Fruit fly (Drosophila melanogaster): ENCODE results near the gene rdx.

The rdx gene

DNA sequence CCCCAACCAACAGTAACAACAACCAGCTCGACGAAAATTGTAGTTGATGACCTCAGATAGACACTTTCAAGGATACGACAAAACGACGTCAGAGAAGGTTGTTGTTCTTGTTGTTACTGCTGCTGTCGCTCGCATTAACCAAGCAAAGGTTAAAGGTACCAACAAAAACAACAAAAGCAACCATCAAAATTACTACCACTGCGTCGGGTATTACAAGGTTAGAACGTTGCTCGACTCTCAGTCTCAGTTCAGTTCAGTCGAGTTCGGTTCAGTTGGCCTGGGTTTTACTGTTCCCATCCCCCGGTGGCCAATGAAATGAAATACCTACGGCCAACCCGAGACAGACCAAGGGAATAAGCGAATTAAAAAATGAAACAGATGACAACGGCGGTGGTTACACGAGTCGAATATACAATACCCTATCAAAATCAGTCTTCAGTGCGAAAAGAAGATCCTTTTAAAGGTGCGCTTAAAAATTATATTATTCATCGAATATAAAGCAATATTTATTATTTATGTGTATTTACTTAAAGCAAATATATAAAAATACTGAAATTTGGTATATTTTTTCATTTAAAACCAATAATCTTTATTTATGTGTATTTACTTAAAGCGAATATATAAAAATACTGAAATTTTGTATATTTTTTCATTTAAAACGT, 17.9 kb downstream of the rdx start (continued):
- TF ChIP-seq pfk (GFP tag; optimal IDR thresholded peaks at IDR 0.05) (peak; percentile 87), Adf1 (GFP tag; IDR thresholded peaks at IDR 0.05) (peak; percentile 7; the same call in 1 of the 2 replicates), dimm (GFP tag; IDR thresholded peaks at IDR 0.05) (no peak), fru (optimal IDR thresholded peaks at IDR 0.05) (no peak), CG32767 (GFP tag; IDR thresholded peaks at IDR 0.05) (no peak), Antp (GFP tag; optimal IDR thresholded peaks at IDR 0.05) (no peak), gcm2 (GFP tag; optimal IDR thresholded peaks at IDR 0.05) (no peak), sob (GFP tag; IDR thresholded peaks at IDR 0.05) (no peak), Rx (GFP tag; IDR thresholded peaks at IDR 0.05) (no peak), vvl (GFP tag; IDR thresholded peaks at IDR 0.05) (peak; percentile 13; the same call in 1 of the 2 replicates), CG31441 (GFP tag; IDR thresholded peaks at IDR 0.05) (0 out of 2 replicates have a peak, but pooled peaks have one; percentile 20), Mes4 (GFP tag; optimal IDR thresholded peaks at IDR 0.05) (no peak), zen2 (GFP tag; IDR thresholded peaks at IDR 0.05; ENCODE audit: partially characterized antibody) (no peak), CG6765 (GFP tag; optimal IDR thresholded peaks at IDR 0.05) (no peak), unpg (GFP tag; optimal IDR thresholded peaks at IDR 0.05) (no peak), CG7839 (tag; optimal IDR thresholded peaks at IDR 0.05) (peak; percentile 36), CG10565 (GFP tag; optimal IDR thresholded peaks at IDR 0.05) (no peak), CG9437 (GFP tag; optimal IDR thresholded peaks at IDR 0.05) (no peak), stwl (tag; optimal IDR thresholded peaks at IDR 0.05) (no peak), CG8281 (tag; optimal IDR thresholded peaks at IDR 0.05) (no peak), Blimp-1 (GFP tag; optimal IDR thresholded peaks at IDR 0.05) (no peak), CG2199 (GFP tag; IDR thresholded peaks at IDR 0.05) (peak; percentile 82; the same call in 2 of the 3 replicates), ap (GFP tag; IDR thresholded peaks at IDR 0.05) (no peak), NFAT (GFP tag; IDR thresholded peaks at IDR 0.05) (no peak), Lhr (GFP tag; optimal IDR thresholded peaks at IDR 0.05) (no peak), knrl (GFP tag; IDR thresholded peaks at IDR 0.05; ENCODE audit: partially characterized antibody) (no peak), ranshi (GFP tag; IDR thresholded peaks at IDR 0.05) (no peak), bsh (GFP tag; optimal IDR thresholded peaks at IDR 0.05) (no peak), CG12942 (GFP tag; optimal IDR thresholded peaks at IDR 0.05) (no peak), CG11504 (tag; optimal IDR thresholded peaks at IDR 0.05) (peak; percentile 58), CG18011 (GFP tag; optimal IDR thresholded peaks at IDR 0.05) (no peak), CG12071 (GFP tag; optimal IDR thresholded peaks at IDR 0.05) (peak; percentile 5), CG6813 (GFP tag; optimal IDR thresholded peaks at IDR 0.05) (no peak), CG2712 (tag; optimal IDR thresholded peaks at IDR 0.05) (peak; percentile 27), HmgZ (tag; optimal IDR thresholded peaks at IDR 0.05) (no peak), CG13424 (tag; optimal IDR thresholded peaks at IDR 0.05) (no peak), chinmo (GFP tag; IDR thresholded peaks at IDR 0.05; ENCODE audit: partially characterized antibody) (peak; percentile 86; the same call in 2 of the 4 replicates), Stat92E (GFP tag; optimal IDR thresholded peaks at IDR 0.05) (no peak), CG17359 (tag; optimal IDR thresholded peaks at IDR 0.05) (no peak), CG1647 (GFP tag; optimal IDR thresholded peaks at IDR 0.05) (no peak), dan (GFP tag; IDR thresholded peaks at IDR 0.05) (no peak), onecut (GFP tag; IDR thresholded peaks at IDR 0.05) (no peak), CG9797 (GFP tag; optimal IDR thresholded peaks at IDR 0.05) (no peak), CG8290 (GFP tag; optimal IDR thresholded peaks at IDR 0.05) (no peak), CG8290 (tag; optimal IDR thresholded peaks at IDR 0.05) (peak in 1 of 2 experiments; percentile 32), wdn (GFP tag; IDR thresholded peaks at IDR 0.05) (no peak), tx (GFP tag; optimal IDR thresholded peaks at IDR 0.05) (no peak), Tbp (GFP tag; optimal IDR thresholded peaks at IDR 0.05) (no peak), fd102C (GFP tag; optimal IDR thresholded peaks at IDR 0.05) (no peak), Pdp1 (GFP tag; optimal IDR thresholded peaks at IDR 0.05) (no peak)

Data from whole organism, embryonic.